Worm (Caenorhabditis elegans) whole organism, midembryonic: Measurements from ENCODE around the gene cln-3.1.

ENCODE experiments used
- T22C8.4 ChIP-seq: fragments of 200-800 bp; sonication (Bioruptor generic); IDR thresholded peaks from 2 replicates; pipeline ENCODE4 v1.3.6; 2022; ENCODE audit warnings: missing genetic modification characterization, missing compliant biosample characterization
- cog-1 ChIP-seq: sonication (generic microtip); optimal IDR thresholded peaks from 2 replicates; lab custom pipeline; 2016; ENCODE audit warnings: missing genetic modification characterization, missing compliant biosample characterization
- flt-1 ChIP-seq: fragments of 200-800 bp; sonication (Bioruptor generic); IDR thresholded peaks from 2 replicates; pipeline ENCODE4 v1.3.6; 2022; ENCODE audit warnings: missing genetic modification characterization, missing compliant biosample characterization
- klf-2 ChIP-seq: fragments of 200-800 bp; sonication (Bioruptor generic); conservative IDR thresholded peaks from 2 replicates; pipeline ENCODE4 v1.3.6; 2022; ENCODE audit warnings: missing genetic modification reagents, missing genetic modification characterization, missing compliant biosample characterization
- med-1 ChIP-seq: sonication (generic microtip); optimal IDR thresholded peaks from 2 replicates; lab custom pipeline; 2017; ENCODE audit warnings: missing genetic modification characterization, mild to moderate bottlenecking, missing compliant biosample characterization, antibody characterized with exemption, missing genetic modification reagents; ENCODE audit not compliant: insufficient read depth
- ref-1 ChIP-seq: fragments of 200-800 bp; sonication (Bioruptor generic); conservative IDR thresholded peaks from 2 replicates; pipeline ENCODE4 v1.3.6; 2022; ENCODE audit warnings: missing genetic modification reagents, missing genetic modification characterization, missing compliant biosample characterization
- tab-1 ChIP-seq: fragments of 200-800 bp; sonication (Bioruptor generic); IDR thresholded peaks from 2 replicates; pipeline ENCODE4 v1.3.6; 2022; ENCODE audit warnings: missing genetic modification characterization, missing compliant biosample characterization
- ztf-23 ChIP-seq: fragments of 200-800 bp; sonication (Bioruptor generic); IDR thresholded peaks from 2 replicates; pipeline ENCODE4 v1.3.6; 2022; ENCODE audit warnings: missing genetic modification reagents, missing genetic modification characterization, missing compliant biosample characterization
- ztf-29 ChIP-seq: fragments of 200-800 bp; sonication (Bioruptor generic); IDR thresholded peaks from 2 replicates; pipeline ENCODE4 v1.3.6; 2022; ENCODE audit warnings: missing genetic modification reagents, missing genetic modification characterization, missing compliant biosample characterization

The cln-3.1 gene

DNA sequence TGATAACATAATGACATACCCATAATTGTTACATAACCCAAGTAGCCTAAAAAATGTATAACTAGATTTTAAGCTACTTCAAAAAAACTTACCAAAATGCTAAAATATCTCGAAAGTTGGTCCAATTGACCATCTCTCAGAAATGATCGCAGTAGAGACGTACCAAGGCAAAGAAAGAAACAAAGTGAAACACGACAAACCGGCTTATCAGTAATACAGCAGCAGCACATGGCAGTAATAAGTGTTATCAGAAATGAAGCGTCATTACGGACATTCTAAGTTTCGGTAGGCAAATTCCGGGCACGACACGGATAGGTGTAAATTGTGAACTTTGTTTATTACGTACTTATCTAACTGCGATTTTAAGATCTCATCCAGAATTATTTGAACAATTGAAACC lies at the start of gene cln-3.1:
cln-3.1 (minus strand) TSS at position 171 of the 400 bp plus-strand sequence.
- TF ChIP-seq klf-2 (GFP tag; lab: Robert Waterston, UW) (no peak), T22C8.4 (no peak), ztf-23 (GFP tag; lab: Robert Waterston, UW) (no peak), flt-1 (GFP tag; lab: Robert Waterston, UW) (no peak)

DNA sequence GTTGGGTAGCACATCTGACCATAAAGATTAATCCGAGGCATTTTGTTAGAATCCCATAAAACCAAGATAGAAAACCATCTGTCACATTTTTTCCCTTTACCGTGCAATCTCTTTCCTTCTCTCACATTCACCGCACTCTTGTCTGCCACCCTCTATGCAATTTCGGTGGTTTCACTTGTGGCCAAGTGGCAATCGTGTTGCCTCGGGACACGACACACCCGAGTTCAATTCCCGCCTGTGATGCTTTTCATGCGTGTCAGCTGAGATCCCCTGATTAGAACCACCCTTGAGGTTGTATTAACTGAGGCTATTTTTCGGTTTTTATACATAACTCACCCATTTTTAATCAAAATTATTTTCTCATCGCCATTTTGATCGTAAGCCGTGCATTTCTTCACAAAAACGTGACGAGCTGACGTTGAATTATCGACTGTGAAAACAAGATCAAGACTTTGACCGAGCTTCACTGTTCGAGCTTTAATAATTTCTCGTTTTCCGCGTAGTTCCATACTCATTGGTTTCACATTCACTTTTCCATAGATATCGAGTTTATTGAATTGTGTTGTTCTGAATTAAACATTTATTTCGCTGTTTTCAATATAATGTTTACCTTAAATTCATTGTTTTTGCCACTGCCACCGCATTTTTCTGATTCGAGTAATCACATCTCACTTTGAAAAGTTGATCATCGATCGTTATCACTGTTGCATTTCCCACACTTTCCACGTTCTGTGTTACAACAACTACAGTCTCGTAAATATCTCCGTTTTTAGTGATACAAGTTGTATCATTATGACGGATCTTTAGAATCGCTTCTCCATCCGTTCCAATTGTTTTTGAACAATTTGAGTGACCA lies 48.8 kb upstream of the cln-3.1 start:
- peak; percentile 96 for TF ChIP-seq med-1 (GFP tag; lab: Kevin White, UChicago)
- peak; percentile 99 for TF ChIP-seq ref-1 (GFP tag; lab: Robert Waterston, UW)
- TF ChIP-seq tab-1, result peak; percentile 100
- peak; percentile 99 for TF ChIP-seq T22C8.4
- peak; percentile 100 for TF ChIP-seq ztf-29 (GFP tag; lab: Robert Waterston, UW)
- peak; percentile 100 for TF ChIP-seq klf-2 (GFP tag; lab: Robert Waterston, UW)
- TF ChIP-seq cog-1 (tag; lab: Kevin White, UChicago), result peak; percentile 98
- peak; percentile 99 for TF ChIP-seq ztf-23 (GFP tag; lab: Robert Waterston, UW)
- peak; percentile 99 for TF ChIP-seq flt-1 (GFP tag; lab: Robert Waterston, UW)

DNA sequence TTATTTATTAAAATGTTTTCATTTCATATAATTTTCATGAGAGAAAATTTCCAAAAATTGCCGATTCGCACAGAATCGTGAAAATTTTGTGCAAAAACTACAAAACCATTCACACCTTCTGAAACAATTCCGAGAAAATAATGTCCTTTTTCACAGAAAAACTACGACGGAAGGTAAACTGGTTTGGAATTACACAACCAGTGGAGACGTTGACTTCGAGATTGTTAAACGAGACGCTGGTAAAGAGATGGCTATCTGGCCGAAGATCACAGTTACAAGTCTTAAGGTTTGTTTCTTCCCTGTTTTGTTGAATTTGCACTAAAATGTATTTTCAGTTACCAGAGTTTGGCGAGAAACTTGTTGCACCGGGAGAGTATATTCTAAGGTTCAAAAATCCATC lies 47.5 kb upstream of the cln-3.1 start:
- TF ChIP-seq ztf-29 (GFP tag; lab: Robert Waterston, UW) (no peak), flt-1 (GFP tag; lab: Robert Waterston, UW) (no peak), ref-1 (GFP tag; lab: Robert Waterston, UW) (no peak), klf-2 (GFP tag; lab: Robert Waterston, UW) (no peak), ztf-23 (GFP tag; lab: Robert Waterston, UW) (no peak), cog-1 (tag; lab: Kevin White, UChicago) (no peak), tab-1 (no peak), T22C8.4 (no peak), med-1 (GFP tag; lab: Kevin White, UChicago) (no peak)

DNA sequence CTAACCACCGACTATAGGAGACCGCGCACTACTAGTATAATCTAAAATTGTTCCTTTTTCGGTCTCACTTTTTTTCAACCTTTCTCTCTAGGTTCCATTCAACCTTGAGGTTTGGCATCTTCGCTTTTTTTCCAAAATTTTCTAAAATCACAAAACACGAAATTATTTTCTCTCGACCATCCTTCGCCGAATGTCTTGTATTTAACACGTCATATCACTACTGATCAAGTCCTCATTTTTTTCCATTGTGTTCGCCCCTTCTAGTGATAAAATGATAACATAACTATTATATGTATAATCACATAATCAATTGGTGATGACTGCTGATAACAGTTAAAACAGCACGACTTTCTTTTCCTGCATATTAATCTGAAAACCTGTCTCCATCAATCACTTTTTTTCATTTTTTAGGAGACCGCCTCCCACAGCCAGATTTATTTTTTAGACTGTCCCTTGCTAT lies 45.6 kb upstream of the cln-3.1 start, which contains the start of gene T03F7.7:
T03F7.7 (plus strand) TSS at position 410 of the 460 bp plus-strand sequence.
- TF ChIP-seq tab-1 (no peak), cog-1 (tag; lab: Kevin White, UChicago) (no peak)

DNA sequence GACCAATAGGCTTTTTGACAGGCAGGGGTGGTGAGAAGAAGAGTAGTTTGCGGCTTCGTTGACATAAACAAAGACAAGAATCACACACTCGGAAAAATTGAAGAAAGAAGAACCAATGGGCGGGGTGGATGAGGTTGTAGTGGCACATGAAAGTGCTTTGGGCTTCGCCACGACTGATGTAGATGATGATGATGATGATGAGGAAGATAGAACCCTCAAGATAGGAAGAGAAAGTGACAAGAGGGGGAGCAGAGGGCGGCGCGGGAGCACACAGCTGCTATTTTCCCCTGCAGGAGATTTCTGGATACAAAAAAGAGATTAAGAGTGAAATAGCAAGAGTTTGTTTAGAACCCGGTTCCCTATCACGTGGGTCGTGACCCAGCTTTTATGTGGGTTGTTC lies 43.5 kb upstream of the cln-3.1 start:
- TF ChIP-seq klf-2 (GFP tag; lab: Robert Waterston, UW) (no peak), ref-1 (GFP tag; lab: Robert Waterston, UW) (no peak), tab-1 (no peak), ztf-29 (GFP tag; lab: Robert Waterston, UW) (no peak), T22C8.4 (no peak), cog-1 (tag; lab: Kevin White, UChicago) (no peak), flt-1 (GFP tag; lab: Robert Waterston, UW) (no peak)

DNA sequence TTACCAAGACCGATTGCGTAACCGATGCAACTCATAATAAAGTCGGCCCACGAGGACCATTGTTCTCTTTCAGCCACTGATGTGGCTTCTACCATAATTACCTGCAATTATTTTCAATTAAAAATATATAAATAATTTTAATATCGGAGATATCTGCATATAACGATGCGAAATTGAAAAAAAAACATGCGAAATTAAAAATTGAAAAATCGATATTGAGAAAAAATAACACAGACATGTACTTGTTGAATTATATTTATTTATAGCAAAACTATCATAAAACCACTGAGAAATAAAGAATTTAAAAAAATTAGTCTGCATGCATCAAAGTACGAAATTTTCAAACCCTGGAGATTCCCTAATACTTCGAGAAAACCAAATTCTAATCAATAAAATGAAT lies 42.9 kb upstream of the cln-3.1 start, which contains the start of gene snf-11:
snf-11 (minus strand) TSS at position 101 of the 400 bp plus-strand sequence.
- TF ChIP-seq med-1 (GFP tag; lab: Kevin White, UChicago) (no peak), tab-1 (no peak), flt-1 (GFP tag; lab: Robert Waterston, UW) (no peak), cog-1 (tag; lab: Kevin White, UChicago) (no peak), ref-1 (GFP tag; lab: Robert Waterston, UW) (no peak), T22C8.4 (no peak), ztf-23 (GFP tag; lab: Robert Waterston, UW) (no peak), ztf-29 (GFP tag; lab: Robert Waterston, UW) (no peak)

DNA sequence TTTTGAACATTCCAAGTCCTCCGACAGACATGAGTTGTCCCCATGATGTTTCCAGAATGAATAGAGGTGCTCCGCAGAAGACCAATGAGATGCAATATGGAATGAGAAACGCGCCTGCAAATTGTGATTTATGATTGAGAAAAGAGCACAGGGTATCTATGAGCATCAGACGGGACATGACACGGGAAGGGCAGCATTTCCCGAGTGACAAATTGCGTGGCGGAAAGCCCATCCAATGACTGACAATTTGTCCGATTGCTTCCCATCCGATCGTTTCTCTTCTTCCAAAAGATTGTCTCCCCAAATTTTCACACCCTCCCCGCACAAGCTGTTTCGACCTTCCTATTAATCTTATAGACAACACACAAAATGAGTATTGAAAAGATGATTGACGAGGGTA lies 42.3 kb upstream of the cln-3.1 start:
- TF ChIP-seq tab-1, result no peak
- TF ChIP-seq ref-1 (GFP tag; lab: Robert Waterston, UW), result no peak
- TF ChIP-seq flt-1 (GFP tag; lab: Robert Waterston, UW), result no peak
- TF ChIP-seq T22C8.4, result no peak
- TF ChIP-seq med-1 (GFP tag; lab: Kevin White, UChicago), result no peak
- no peak for TF ChIP-seq ztf-29 (GFP tag; lab: Robert Waterston, UW)
- TF ChIP-seq klf-2 (GFP tag; lab: Robert Waterston, UW), result no peak
- no peak for TF ChIP-seq ztf-23 (GFP tag; lab: Robert Waterston, UW)
- no peak for TF ChIP-seq cog-1 (tag; lab: Kevin White, UChicago)

DNA sequence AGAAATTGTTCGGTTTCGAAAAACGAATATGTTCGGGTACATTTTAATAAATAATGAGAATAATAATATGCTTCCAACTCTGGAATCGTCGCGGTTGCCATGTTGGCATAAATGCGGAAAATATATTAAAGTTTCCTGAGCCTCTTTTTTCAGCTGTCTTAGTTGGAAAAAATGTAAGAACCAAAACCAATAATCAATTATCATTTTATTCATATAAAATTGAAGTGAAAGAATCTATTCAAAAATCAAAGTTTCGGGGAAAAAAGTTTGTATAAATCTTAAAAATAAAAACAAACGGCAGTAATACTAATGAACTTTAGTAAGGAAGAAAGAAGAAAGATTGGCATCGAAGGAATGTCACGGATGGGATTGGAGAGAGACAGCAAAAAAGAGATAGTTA lies 39.4 kb upstream of the cln-3.1 start, which contains the start of gene srh-45:
srh-45 (minus strand) TSS at position 101 of the 400 bp plus-strand sequence.
- TF ChIP-seq cog-1 (tag; lab: Kevin White, UChicago), result no peak
- no peak for TF ChIP-seq klf-2 (GFP tag; lab: Robert Waterston, UW)
- TF ChIP-seq med-1 (GFP tag; lab: Kevin White, UChicago), result no peak
- TF ChIP-seq ztf-23 (GFP tag; lab: Robert Waterston, UW), result no peak
- no peak for TF ChIP-seq flt-1 (GFP tag; lab: Robert Waterston, UW)
- TF ChIP-seq tab-1, result no peak
- TF ChIP-seq ref-1 (GFP tag; lab: Robert Waterston, UW), result no peak
- no peak for TF ChIP-seq ztf-29 (GFP tag; lab: Robert Waterston, UW)
- no peak for TF ChIP-seq T22C8.4

DNA sequence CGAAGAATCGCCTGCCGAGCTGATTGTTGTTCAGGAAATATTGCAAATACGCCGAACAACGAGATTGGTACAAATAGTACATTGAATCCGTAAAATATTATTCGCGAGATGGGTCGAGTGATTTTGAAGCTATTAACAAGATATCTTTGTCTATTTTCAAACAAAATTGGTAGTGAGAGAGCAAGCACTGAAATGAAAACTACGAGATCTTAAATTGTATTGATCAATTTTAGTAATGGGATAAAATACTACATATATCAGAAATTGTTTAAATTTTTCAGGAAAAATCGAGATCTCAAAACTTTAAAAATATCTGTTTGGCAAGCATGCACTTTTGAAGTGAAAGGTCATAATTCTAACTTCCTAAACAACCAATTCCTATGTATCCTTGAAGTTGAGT lies 38.7 kb upstream of the cln-3.1 start:
- no peak for TF ChIP-seq med-1 (GFP tag; lab: Kevin White, UChicago)
- TF ChIP-seq cog-1 (tag; lab: Kevin White, UChicago), result no peak
- no peak for TF ChIP-seq klf-2 (GFP tag; lab: Robert Waterston, UW)
- TF ChIP-seq ztf-29 (GFP tag; lab: Robert Waterston, UW), result no peak
- no peak for TF ChIP-seq flt-1 (GFP tag; lab: Robert Waterston, UW)
- TF ChIP-seq tab-1, result no peak
- TF ChIP-seq ref-1 (GFP tag; lab: Robert Waterston, UW), result no peak
- TF ChIP-seq T22C8.4, result no peak
- TF ChIP-seq ztf-23 (GFP tag; lab: Robert Waterston, UW), result no peak
